Fruit fly (Drosophila melanogaster) whole organism, embryonic: Measurements from ENCODE around the gene Rai1.

ENCODE experiments used
- ATbp ChIP-seq: fragments of 200-800 bp; sonication (Bioruptor generic); optimal IDR thresholded peaks from 2 replicates; lab custom pipeline; 2017; ENCODE audit warnings: missing biosample characterization, mild to moderate bottlenecking, missing genetic modification characterization, missing genetic modification reagents
- Asciz ChIP-seq: fragments of 200-800 bp; sonication (Bioruptor generic); optimal IDR thresholded peaks from 2 replicates; lab custom pipeline; 2017; ENCODE audit warnings: missing biosample characterization, mild to moderate bottlenecking, missing genetic modification characterization, missing genetic modification reagents
- Bgb ChIP-seq: fragments of 200-800 bp; sonication (Bioruptor generic); IDR thresholded peaks from 2 replicates; pipeline ENCODE4 v1.3.6; 2022; ENCODE audit warnings: missing biosample characterization, missing genetic modification characterization; ENCODE audit not compliant: partially characterized antibody
- Blimp-1 ChIP-seq: fragments of 200-800 bp; sonication (Bioruptor generic); optimal IDR thresholded peaks from 3 replicates; lab custom pipeline; 2018; ENCODE audit warnings: missing biosample characterization, missing genetic modification characterization, mild to moderate bottlenecking, moderate library complexity, missing genetic modification reagents
- CG10462 ChIP-seq: fragments of 200-800 bp; sonication (Bioruptor generic); optimal IDR thresholded peaks from 2 replicates; lab custom pipeline; 2016; ENCODE audit warnings: missing biosample characterization, missing genetic modification characterization
- CG10979 ChIP-seq: fragments of 200-800 bp; sonication (Bioruptor generic); optimal IDR thresholded peaks from 2 replicates; lab custom pipeline; 2018; ENCODE audit warnings: missing biosample characterization, mild to moderate bottlenecking, missing genetic modification characterization, moderate library complexity
- CG11247 ChIP-seq: fragments of 200-800 bp; sonication (Bioruptor generic); IDR thresholded peaks from 2 replicates; pipeline ENCODE4 v1.3.6; 2022; ENCODE audit warnings: missing biosample characterization, missing genetic modification characterization
- CG17359 ChIP-seq: fragments of 200-800 bp; sonication (Bioruptor generic); optimal IDR thresholded peaks from 3 replicates; lab custom pipeline; 2018; ENCODE audit warnings: missing biosample characterization, mild to moderate bottlenecking, missing genetic modification characterization, moderate library complexity
- CG2889 ChIP-seq: fragments of 200-800 bp; sonication (Bioruptor generic); IDR thresholded peaks from 3 replicates; pipeline ENCODE4 v1.3.6; 2022; ENCODE audit warnings: missing biosample characterization, missing genetic modification characterization
- CG32767 ChIP-seq: fragments of 200-800 bp; sonication (Bioruptor generic); IDR thresholded peaks from 2 replicates; pipeline ENCODE4 v1.3.6; 2022; ENCODE audit warnings: missing biosample characterization, missing genetic modification characterization
- CG4282 ChIP-seq: fragments of 200-800 bp; sonication (Bioruptor generic); optimal IDR thresholded peaks from 2 replicates; lab custom pipeline; 2016; ENCODE audit warnings: missing biosample characterization, missing genetic modification characterization
- CG6854 ChIP-seq: fragments of 200-800 bp; sonication (Bioruptor generic); optimal IDR thresholded peaks from 3 replicates; lab custom pipeline; 2017; ENCODE audit warnings: missing biosample characterization, mild to moderate bottlenecking, missing genetic modification characterization
- CG7372 ChIP-seq: fragments of 200-800 bp; sonication (Bioruptor generic); IDR thresholded peaks from 2 replicates; pipeline ENCODE4 v1.3.6; 2022; ENCODE audit warnings: missing biosample characterization, missing genetic modification characterization
- CG7556 ChIP-seq: fragments of 200-800 bp; sonication (Bioruptor generic); optimal IDR thresholded peaks from 2 replicates; lab custom pipeline; 2017; ENCODE audit warnings: missing biosample characterization, mild to moderate bottlenecking, missing genetic modification characterization
- CG8290 ChIP-seq, 3 experiments: fragments of 200-800 bp; sonication (Bioruptor generic); optimal IDR thresholded peaks; 2 replicates each; lab custom pipeline; 2016 to 2019; ENCODE audit warnings: missing biosample characterization in 3 of 3, missing genetic modification characterization in 3 of 3, mild to moderate bottlenecking in 2 of 3, moderate library complexity in 1 of 3
- CG8924 ChIP-seq: fragments of 200-800 bp; optimal IDR thresholded peaks from 3 replicates; lab custom pipeline; 2019; ENCODE audit warnings: missing biosample characterization, mild to moderate bottlenecking, missing genetic modification characterization, moderate library complexity
- Chrac-16 ChIP-seq: fragments of 200-800 bp; sonication (Bioruptor generic); optimal IDR thresholded peaks from 3 replicates; lab custom pipeline; 2016; ENCODE audit warnings: missing biosample characterization, missing genetic modification characterization
- Dfd ChIP-seq, 2 experiments: fragments of >200 bp; optimal IDR thresholded peaks; 2 replicates each; lab custom pipeline; 2017; ENCODE audit warnings: missing biosample characterization in 2 of 2, missing genetic modification characterization in 2 of 2
- Dll ChIP-seq: fragments of 200-800 bp; sonication (Bioruptor generic); IDR thresholded peaks from 4 replicates; pipeline ENCODE4 v1.3.6; 2022; ENCODE audit warnings: missing biosample characterization, missing genetic modification characterization; ENCODE audit not compliant: partially characterized antibody
- Drgx ChIP-seq: fragments of 200-800 bp; sonication (Bioruptor generic); IDR thresholded peaks from 2 replicates; pipeline ENCODE4 v1.3.6; 2022; ENCODE audit warnings: missing biosample characterization, missing genetic modification characterization
- E2f1 ChIP-seq: fragments of 200-800 bp; sonication (Bioruptor generic); IDR thresholded peaks from 2 replicates; pipeline ENCODE4 v1.3.6; 2022; ENCODE audit warnings: missing biosample characterization, missing genetic modification characterization
- Eip74EF ChIP-seq, 2 experiments: fragments of 200-800 bp in 1 of 2; fragments of >200 bp in 1 of 2; sonication (Bioruptor generic) in 1 of 2; optimal IDR thresholded peaks; 2 replicates each; lab custom pipeline; 2017 to 2019; ENCODE audit warnings: missing biosample characterization in 2 of 2, missing genetic modification characterization in 2 of 2, mild to moderate bottlenecking in 1 of 2, moderate library complexity in 1 of 2
- Fer2 ChIP-seq: fragments of 200-800 bp; sonication (Bioruptor generic); optimal IDR thresholded peaks from 2 replicates; lab custom pipeline; 2018; ENCODE audit warnings: missing biosample characterization, mild to moderate bottlenecking, missing genetic modification characterization, moderate library complexity
- Gsc ChIP-seq: fragments of 200-800 bp; sonication (Bioruptor generic); IDR thresholded peaks from 2 replicates; pipeline ENCODE4 v1.3.6; 2022; ENCODE audit warnings: missing biosample characterization, missing genetic modification characterization
- HLHmδ ChIP-seq: fragments of 200-800 bp; sonication (Bioruptor generic); optimal IDR thresholded peaks from 2 replicates; lab custom pipeline; 2018; ENCODE audit warnings: missing biosample characterization, mild to moderate bottlenecking, missing genetic modification characterization, moderate library complexity
- Hr39 ChIP-seq: fragments of >200 bp; optimal IDR thresholded peaks from 2 replicates; lab custom pipeline; 2017
- Mad ChIP-seq: fragments of 200-800 bp; sonication (Bioruptor generic); optimal IDR thresholded peaks from 2 replicates; lab custom pipeline; 2016; ENCODE audit warnings: missing biosample characterization, missing genetic modification characterization
- Mes4 ChIP-seq: fragments of 200-800 bp; sonication (Bioruptor generic); optimal IDR thresholded peaks from 2 replicates; lab custom pipeline; 2016; ENCODE audit warnings: missing biosample characterization, missing genetic modification characterization
- Sox100B ChIP-seq: fragments of 200-800 bp; sonication (Bioruptor generic); optimal IDR thresholded peaks from 3 replicates; lab custom pipeline; 2018; ENCODE audit warnings: missing biosample characterization, mild to moderate bottlenecking, missing genetic modification characterization
- Tbp ChIP-seq: fragments of >200 bp; optimal IDR thresholded peaks from 2 replicates; lab custom pipeline; 2018; ENCODE audit warnings: missing biosample characterization, missing genetic modification characterization
- al ChIP-seq: fragments of 200-800 bp; sonication (Bioruptor generic); IDR thresholded peaks from 2 replicates; pipeline ENCODE4 v1.3.6; 2022; ENCODE audit warnings: missing biosample characterization, missing genetic modification characterization
- bab2 ChIP-seq: fragments of 200-800 bp; sonication (Bioruptor generic); optimal IDR thresholded peaks from 2 replicates; lab custom pipeline; 2016; ENCODE audit warnings: missing biosample characterization, missing genetic modification characterization
- bigmax ChIP-seq: fragments of 200-800 bp; sonication (Bioruptor generic); optimal IDR thresholded peaks from 2 replicates; lab custom pipeline; 2018; ENCODE audit warnings: missing biosample characterization, mild to moderate bottlenecking, missing genetic modification characterization
- danr ChIP-seq: fragments of 200-800 bp; sonication (Bioruptor generic); IDR thresholded peaks from 2 replicates; pipeline ENCODE4 v1.3.6; 2022; ENCODE audit warnings: missing biosample characterization, missing genetic modification characterization
- emc ChIP-seq: fragments of 200-800 bp; sonication (Bioruptor generic); optimal IDR thresholded peaks from 2 replicates; lab custom pipeline; 2016; ENCODE audit warnings: missing biosample characterization, missing genetic modification characterization
- fd96Cb ChIP-seq: fragments of 200-800 bp; sonication (Bioruptor generic); optimal IDR thresholded peaks from 2 replicates; lab custom pipeline; 2018; ENCODE audit warnings: missing biosample characterization, mild to moderate bottlenecking, missing genetic modification characterization, moderate library complexity
- fu2 ChIP-seq: fragments of 200-800 bp; sonication (Bioruptor generic); optimal IDR thresholded peaks from 2 replicates; lab custom pipeline; 2016; ENCODE audit warnings: missing biosample characterization, missing genetic modification characterization
- gcm ChIP-seq: fragments of 200-800 bp; sonication (Bioruptor generic); optimal IDR thresholded peaks from 2 replicates; lab custom pipeline; 2019; ENCODE audit warnings: missing biosample characterization, mild to moderate bottlenecking, missing genetic modification characterization, moderate library complexity
- gem ChIP-seq: fragments of 200-800 bp; sonication (Bioruptor generic); optimal IDR thresholded peaks from 2 replicates; lab custom pipeline; 2019; ENCODE audit warnings: missing biosample characterization, mild to moderate bottlenecking, missing genetic modification characterization, moderate library complexity
- grau ChIP-seq: fragments of 200-800 bp; optimal IDR thresholded peaks from 3 replicates; lab custom pipeline; 2019; ENCODE audit warnings: missing biosample characterization, mild to moderate bottlenecking, missing genetic modification characterization, moderate library complexity
- hkb ChIP-seq, 2 experiments: fragments of 200-800 bp in 1 of 2; fragments of >200 bp in 1 of 2; sonication (Bioruptor generic) in 1 of 2; IDR thresholded peaks in 1 of 2; optimal IDR thresholded peaks in 1 of 2; 2 replicates each; pipeline versions ENCODE4 v1.3.6 to Lab custom; 2017 to 2022; ENCODE audit warnings: missing biosample characterization in 1 of 2, missing genetic modification characterization in 1 of 2
- hth ChIP-seq: fragments of >200 bp; optimal IDR thresholded peaks from 2 replicates; lab custom pipeline; 2017; ENCODE audit warnings: inconsistent platforms
- nmo ChIP-seq: fragments of 200-800 bp; sonication (Bioruptor generic); optimal IDR thresholded peaks from 2 replicates; lab custom pipeline; 2018; ENCODE audit warnings: missing biosample characterization, mild to moderate bottlenecking, missing genetic modification characterization, moderate library complexity
- phol ChIP-seq: fragments of 200-800 bp; sonication (Bioruptor generic); optimal IDR thresholded peaks from 3 replicates; lab custom pipeline; 2018; ENCODE audit warnings: missing biosample characterization, mild to moderate bottlenecking, missing genetic modification characterization, moderate library complexity
- pnt ChIP-seq: fragments of 200-800 bp; sonication (Bioruptor generic); optimal IDR thresholded peaks from 3 replicates; lab custom pipeline; 2016; ENCODE audit warnings: missing biosample characterization, missing genetic modification characterization
- repo ChIP-seq: fragments of 200-800 bp; sonication (Bioruptor generic); optimal IDR thresholded peaks from 2 replicates; lab custom pipeline; 2016; ENCODE audit warnings: missing biosample characterization, missing genetic modification characterization
- seq ChIP-seq: fragments of 200-800 bp; sonication (Bioruptor generic); IDR thresholded peaks from 2 replicates; pipeline ENCODE4 v1.3.6; 2022; ENCODE audit warnings: missing biosample characterization, missing genetic modification characterization
- slou ChIP-seq: fragments of 200-800 bp; sonication (Bioruptor generic); optimal IDR thresholded peaks from 3 replicates; lab custom pipeline; 2016; ENCODE audit warnings: missing biosample characterization, missing genetic modification characterization
- tap ChIP-seq: fragments of 200-800 bp; optimal IDR thresholded peaks from 3 replicates; lab custom pipeline; 2019; ENCODE audit warnings: missing biosample characterization, mild to moderate bottlenecking, missing genetic modification characterization, moderate library complexity
- unpg ChIP-seq: fragments of 200-800 bp; sonication (Bioruptor generic); optimal IDR thresholded peaks from 3 replicates; lab custom pipeline; 2018; ENCODE audit warnings: missing biosample characterization, mild to moderate bottlenecking, missing genetic modification characterization, moderate library complexity

The Rai1 gene

DNA sequence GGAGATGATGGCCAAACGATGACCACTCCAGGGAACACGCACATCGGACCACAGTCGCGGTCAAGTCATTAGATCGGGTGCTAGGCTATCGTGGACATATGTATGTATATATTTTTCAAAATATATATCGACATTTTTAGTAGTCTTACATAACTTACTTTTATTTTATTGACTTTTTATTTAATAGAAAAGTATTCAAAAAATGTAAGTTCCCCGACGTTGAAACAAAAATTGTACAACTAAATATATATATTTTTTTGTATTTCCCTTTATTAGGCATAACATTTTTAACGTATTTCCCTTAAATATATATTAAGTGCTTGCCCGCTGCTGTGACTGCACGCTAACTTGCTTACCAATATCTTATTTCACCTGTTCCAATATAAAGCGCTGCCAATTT is 12.0 kb upstream of the Rai1 start:
- TF ChIP-seq CG7372 (no peak), Gsc (GFP tag; lab: Robert Waterston, UW) (no peak), bigmax (GFP tag; lab: Kevin White, UChicago) (no peak), pnt (no peak), fd96Cb (tag; lab: Kevin White, UChicago) (peak; percentile 23), tap (tag; lab: Kevin White, UChicago) (no peak), Eip74EF (GFP tag; optimal IDR thresholded peaks at IDR 0.05; lab: Kevin White, UChicago) (peak in 1 of 2 experiments; percentile 26), Asciz (GFP tag; lab: Kevin White, UChicago) (no peak), ATbp (GFP tag; lab: Kevin White, UChicago) (no peak), seq (peak; percentile 39; the same call in 1 of the 2 replicates), Dll (GFP tag; lab: Robert Waterston, UW) (no peak), CG10462 (no peak), CG10979 (tag; lab: Kevin White, UChicago) (peak; percentile 22), CG11247 (GFP tag; lab: Robert Waterston, UW) (no peak), Bgb (GFP tag; lab: Robert Waterston, UW) (no peak), CG2889 (GFP tag; lab: Robert Waterston, UW) (no peak), Mes4 (GFP tag; lab: Kevin White, UChicago) (no peak), slou (GFP tag; lab: Kevin White, UChicago) (no peak), fu2 (GFP tag; lab: Kevin White, UChicago) (no peak), CG17359 (tag; lab: Kevin White, UChicago) (peak; percentile 8), Chrac-16 (no peak), bab2 (GFP tag; lab: Kevin White, UChicago) (no peak), Hr39 (lab: Kevin White, UChicago) (no peak), hkb (optimal IDR thresholded peaks at IDR 0.05; lab: Kevin White, UChicago) (no peak), hkb (GFP tag; IDR thresholded peaks at IDR 0.05; lab: Robert Waterston, UW) (0 out of 2 replicates have a peak, but pooled peaks have one; percentile 36), Drgx (GFP tag; lab: Robert Waterston, UW) (peak; percentile 64; the same call in 1 of the 2 replicates), Dfd (GFP tag; optimal IDR thresholded peaks at IDR 0.05; lab: Kevin White, UChicago) (no peak), danr (GFP tag; lab: Robert Waterston, UW) (0 out of 2 replicates have a peak, but pooled peaks have one; percentile 25), CG4282 (GFP tag; lab: Kevin White, UChicago) (no peak), CG8924 (tag; lab: Kevin White, UChicago) (no peak), CG8290 (GFP tag; optimal IDR thresholded peaks at IDR 0.05; lab: Kevin White, UChicago) (no peak), CG8290 (tag; optimal IDR thresholded peaks at IDR 0.05; lab: Kevin White, UChicago) (no peak), al (GFP tag; lab: Robert Waterston, UW) (no peak), repo (no peak), emc (GFP tag; lab: Kevin White, UChicago) (no peak), Blimp-1 (GFP tag; lab: Kevin White, UChicago) (peak; percentile 21), hth (lab: Kevin White, UChicago) (no peak), grau (peak; percentile 13), Sox100B (GFP tag; lab: Kevin White, UChicago) (peak; percentile 59), Fer2 (tag; lab: Kevin White, UChicago) (no peak), unpg (GFP tag; lab: Kevin White, UChicago) (no peak), CG32767 (GFP tag; lab: Robert Waterston, UW) (peak; percentile 26; the same call in 1 of the 2 replicates), phol (tag; lab: Kevin White, UChicago) (peak; percentile 39), E2f1 (GFP tag; lab: Robert Waterston, UW) (0 out of 2 replicates have a peak, but pooled peaks have one; percentile 21), nmo (GFP tag; lab: Kevin White, UChicago) (peak; percentile 28), gem (tag; lab: Kevin White, UChicago) (peak; percentile 36), CG6854 (GFP tag; lab: Kevin White, UChicago) (no peak), Mad (GFP tag; lab: Kevin White, UChicago) (no peak), HLHmδ (GFP tag; lab: Kevin White, UChicago) (no peak), gcm (GFP tag; lab: Kevin White, UChicago) (no peak), Tbp (GFP tag; lab: Kevin White, UChicago) (no peak), CG7556 (GFP tag; lab: Kevin White, UChicago) (peak; percentile 3)
